Fruit fly (Drosophila melanogaster) whole organism, prepupa: Measurements from ENCODE around the gene RecQ5.

Experiments
- Blimp-1 ChIP-seq: fragments of 200-800 bp; sonication (Bioruptor generic); optimal IDR thresholded peaks from 3 replicates; lab custom pipeline; 2017; ENCODE audit warnings: missing biosample characterization, missing genetic modification characterization, mild to moderate bottlenecking, moderate library complexity, missing genetic modification reagents
- CG10631 ChIP-seq: fragments of 200-800 bp; sonication (Bioruptor generic); optimal IDR thresholded peaks from 2 replicates; lab custom pipeline; 2016; ENCODE audit warnings: missing biosample characterization, missing genetic modification characterization
- CG11294 ChIP-seq: fragments of 200-800 bp; sonication (Bioruptor generic); IDR thresholded peaks from 2 replicates; pipeline ENCODE4 v1.3.6; 2022; ENCODE audit warnings: missing biosample characterization, missing genetic modification characterization
- CG11762 ChIP-seq: fragments of 200-800 bp; sonication (Bioruptor generic); optimal IDR thresholded peaks from 3 replicates; lab custom pipeline; 2016; ENCODE audit warnings: missing biosample characterization, missing genetic modification characterization; ENCODE audit not compliant: insufficient read depth
- CG15336 ChIP-seq: fragments of 200-800 bp; sonication (Bioruptor generic); IDR thresholded peaks from 2 replicates; pipeline ENCODE4 v1.3.6; 2022; ENCODE audit warnings: missing biosample characterization, missing genetic modification characterization
- CG1621 ChIP-seq: fragments of 200-800 bp; sonication (Bioruptor generic); optimal IDR thresholded peaks from 3 replicates; lab custom pipeline; 2018; ENCODE audit warnings: missing biosample characterization, mild to moderate bottlenecking, missing genetic modification characterization
- CG3032 ChIP-seq: fragments of 200-800 bp; optimal IDR thresholded peaks from 2 replicates; lab custom pipeline; 2019; ENCODE audit warnings: missing biosample characterization, mild to moderate bottlenecking, missing genetic modification characterization, moderate library complexity
- CG31627 ChIP-seq: fragments of 200-800 bp; sonication (Bioruptor generic); optimal IDR thresholded peaks from 3 replicates; lab custom pipeline; 2016; ENCODE audit warnings: missing biosample characterization, missing genetic modification characterization
- CG32006 ChIP-seq: fragments of 200-800 bp; sonication (Bioruptor generic); optimal IDR thresholded peaks from 3 replicates; lab custom pipeline; 2017; ENCODE audit warnings: missing biosample characterization, mild to moderate bottlenecking, missing genetic modification characterization
- CG3919 ChIP-seq: fragments of 200-800 bp; sonication (Bioruptor generic); optimal IDR thresholded peaks from 3 replicates; lab custom pipeline; 2016; ENCODE audit warnings: missing biosample characterization, missing genetic modification characterization
- CG4318 ChIP-seq: fragments of 200-800 bp; sonication (Bioruptor generic); optimal IDR thresholded peaks from 3 replicates; lab custom pipeline; 2017; ENCODE audit warnings: missing biosample characterization, mild to moderate bottlenecking, missing genetic modification characterization
- CG6163 ChIP-seq: fragments of 200-800 bp; sonication (Bioruptor generic); IDR thresholded peaks from 3 replicates; pipeline ENCODE4 v1.3.6; 2022; ENCODE audit warnings: missing biosample characterization, missing genetic modification characterization
- CG6276 ChIP-seq: fragments of 200-800 bp; sonication (Bioruptor generic); optimal IDR thresholded peaks from 2 replicates; lab custom pipeline; 2017; ENCODE audit warnings: missing biosample characterization, mild to moderate bottlenecking, missing genetic modification characterization
- CG6808 ChIP-seq: fragments of 200-800 bp; sonication (Bioruptor generic); optimal IDR thresholded peaks from 3 replicates; lab custom pipeline; 2017; ENCODE audit warnings: missing biosample characterization, missing genetic modification characterization, mild to moderate bottlenecking, moderate library complexity, missing genetic modification reagents
- CG6854 ChIP-seq: fragments of 200-800 bp; sonication (Bioruptor generic); optimal IDR thresholded peaks from 2 replicates; lab custom pipeline; 2017; ENCODE audit warnings: missing biosample characterization, mild to moderate bottlenecking, missing genetic modification characterization
- CG8119 ChIP-seq: fragments of 200-800 bp; sonication (Bioruptor generic); IDR thresholded peaks from 3 replicates; pipeline ENCODE4 v1.3.6; 2022; ENCODE audit warnings: missing biosample characterization, missing genetic modification characterization
- CG9139 ChIP-seq: fragments of 200-800 bp; sonication (Bioruptor generic); optimal IDR thresholded peaks from 3 replicates; lab custom pipeline; 2017; ENCODE audit warnings: missing biosample characterization, mild to moderate bottlenecking, missing genetic modification characterization
- Eip75B ChIP-seq: fragments of 200-800 bp; sonication (Bioruptor generic); optimal IDR thresholded peaks from 3 replicates; lab custom pipeline; 2016; ENCODE audit warnings: missing biosample characterization, missing genetic modification characterization
- Eip78C ChIP-seq: fragments of 200-800 bp; sonication (Bioruptor generic); peaks from one replicate; lab custom pipeline; 2016; ENCODE audit warnings: missing biosample characterization, missing genetic modification characterization
- Eip93F ChIP-seq: fragments of 200-800 bp; sonication (Bioruptor generic); optimal IDR thresholded peaks from 2 replicates; lab custom pipeline; 2016; ENCODE audit warnings: missing biosample characterization, mild to moderate bottlenecking, missing genetic modification characterization
- Ets21C ChIP-seq: fragments of 200-800 bp; sonication (Bioruptor generic); optimal IDR thresholded peaks from 3 replicates; lab custom pipeline; 2016; ENCODE audit warnings: missing biosample characterization, missing genetic modification characterization
- Ets96B ChIP-seq: fragments of 200-800 bp; optimal IDR thresholded peaks from 2 replicates; lab custom pipeline; 2019; ENCODE audit warnings: missing biosample characterization, mild to moderate bottlenecking, missing genetic modification characterization, moderate library complexity
- Gug ChIP-seq: fragments of 200-800 bp; sonication (Bioruptor generic); IDR thresholded peaks from 2 replicates; pipeline ENCODE4 v1.3.6; 2022; ENCODE audit warnings: missing biosample characterization, missing genetic modification characterization
- Hr38 ChIP-seq: sonication (Bioruptor generic); optimal IDR thresholded peaks from 2 replicates; lab custom pipeline; 2016; ENCODE audit warnings: missing biosample characterization, missing genetic modification characterization
- Hr39 ChIP-seq: fragments of 200-800 bp; sonication (Bioruptor generic); optimal IDR thresholded peaks from 2 replicates; lab custom pipeline; 2016; ENCODE audit warnings: missing biosample characterization, missing genetic modification characterization
- Hr4 ChIP-seq: fragments of 200-800 bp; sonication (Bioruptor generic); optimal IDR thresholded peaks from 3 replicates; lab custom pipeline; 2016; ENCODE audit warnings: missing biosample characterization, missing genetic modification characterization
- Lpt ChIP-seq: fragments of 200-800 bp; sonication (Bioruptor generic); optimal IDR thresholded peaks from 3 replicates; lab custom pipeline; 2016; ENCODE audit warnings: missing biosample characterization, missing genetic modification characterization
- Met ChIP-seq: fragments of 200-800 bp; sonication (Bioruptor generic); optimal IDR thresholded peaks from 3 replicates; lab custom pipeline; 2016; ENCODE audit warnings: missing biosample characterization, missing genetic modification characterization
- OdsH ChIP-seq: fragments of 200-800 bp; sonication (Bioruptor generic); optimal IDR thresholded peaks from 3 replicates; lab custom pipeline; 2016; ENCODE audit warnings: missing biosample characterization, missing genetic modification characterization
- Sox14 ChIP-seq: fragments of 200-800 bp; sonication (Bioruptor generic); optimal IDR thresholded peaks from 3 replicates; lab custom pipeline; 2016; ENCODE audit warnings: missing biosample characterization, missing genetic modification characterization
- achi ChIP-seq: fragments of 200-800 bp; sonication (Bioruptor generic); optimal IDR thresholded peaks from 3 replicates; lab custom pipeline; 2016; ENCODE audit warnings: missing biosample characterization, missing genetic modification characterization
- acj6 ChIP-seq: fragments of 200-800 bp; sonication (Bioruptor generic); optimal IDR thresholded peaks from 3 replicates; lab custom pipeline; 2016; ENCODE audit warnings: missing biosample characterization, missing genetic modification characterization
- dac ChIP-seq: fragments of 200-800 bp; sonication (Bioruptor generic); optimal IDR thresholded peaks from 2 replicates; lab custom pipeline; 2017; ENCODE audit warnings: missing biosample characterization, mild to moderate bottlenecking, missing genetic modification characterization
- eg ChIP-seq: fragments of 200-800 bp; sonication (Bioruptor generic); IDR thresholded peaks from 3 replicates; pipeline ENCODE4 v1.3.6; 2022; ENCODE audit warnings: missing biosample characterization, missing genetic modification characterization
- esn ChIP-seq: fragments of 200-800 bp; sonication (Bioruptor generic); optimal IDR thresholded peaks from 2 replicates; lab custom pipeline; 2016; ENCODE audit warnings: missing biosample characterization, mild to moderate bottlenecking, missing genetic modification characterization, moderate library complexity
- fd59A ChIP-seq: fragments of 200-800 bp; sonication (Bioruptor generic); optimal IDR thresholded peaks from 2 replicates; lab custom pipeline; 2017; ENCODE audit warnings: missing biosample characterization, mild to moderate bottlenecking, missing genetic modification characterization, missing genetic modification reagents
- fd85E ChIP-seq: fragments of 200-800 bp; sonication (Bioruptor generic); optimal IDR thresholded peaks from 3 replicates; lab custom pipeline; 2016; ENCODE audit warnings: missing biosample characterization, missing genetic modification characterization
- fkh ChIP-seq: fragments of 200-800 bp; sonication (Bioruptor generic); optimal IDR thresholded peaks from 3 replicates; lab custom pipeline; 2017; ENCODE audit warnings: missing biosample characterization, mild to moderate bottlenecking, missing genetic modification characterization, moderate library complexity
- lz ChIP-seq: fragments of 200-800 bp; sonication (Bioruptor generic); optimal IDR thresholded peaks from 3 replicates; lab custom pipeline; 2016; ENCODE audit warnings: missing biosample characterization, missing genetic modification characterization
- pdm3 ChIP-seq: fragments of 200-800 bp; sonication (Bioruptor generic); optimal IDR thresholded peaks from 3 replicates; lab custom pipeline; 2016; ENCODE audit warnings: missing biosample characterization, missing genetic modification characterization
- salr ChIP-seq, 2 experiments: fragments of 200-800 bp; sonication (Bioruptor generic); optimal IDR thresholded peaks; 3 replicates each; lab custom pipeline; 2016 to 2018; ENCODE audit warnings: missing biosample characterization in 2 of 2, missing genetic modification characterization in 2 of 2, mild to moderate bottlenecking in 1 of 2
- spab ChIP-seq: fragments of 200-800 bp; sonication (Bioruptor generic); optimal IDR thresholded peaks from 2 replicates; lab custom pipeline; 2017; ENCODE audit warnings: missing biosample characterization, mild to moderate bottlenecking, missing genetic modification characterization, missing genetic modification reagents
- svp ChIP-seq: fragments of 200-800 bp; sonication (Bioruptor generic); peaks from one replicate; lab custom pipeline; 2016; ENCODE audit warnings: missing biosample characterization, missing genetic modification characterization
- vri ChIP-seq: fragments of 200-800 bp; sonication (Bioruptor generic); optimal IDR thresholded peaks from 3 replicates; lab custom pipeline; 2016; ENCODE audit warnings: missing biosample characterization, mild to moderate bottlenecking, missing genetic modification characterization

RecQ5 gene

dm6 chr3L:14652554-14652953 is 20.7 kb upstream of the RecQ5 start (continued):
- TF ChIP-seq CG15336 (GFP tag; lab: Robert Waterston, UW) (peak; percentile 93), CG4318 (GFP tag; lab: Kevin White, UChicago) (peak; percentile 80), fd85E (peak; percentile 41), CG3032 (tag; lab: Kevin White, UChicago) (peak; percentile 96), CG6808 (GFP tag; lab: Kevin White, UChicago) (peak; percentile 96), spab (peak; percentile 95), CG1621 (peak; percentile 92), CG6276 (peak; percentile 86), lz (GFP tag; lab: Kevin White, UChicago) (peak; percentile 82), dac (GFP tag; lab: Kevin White, UChicago) (peak; percentile 36), CG8119 (GFP tag; lab: Robert Waterston, UW) (peak; percentile 93), CG3919 (GFP tag; lab: Kevin White, UChicago) (peak; percentile 94), Eip93F (peak; percentile 7), Eip78C (GFP tag; lab: Kevin White, UChicago) (peak; percentile 98), CG6854 (GFP tag; lab: Kevin White, UChicago) (peak; percentile 74), svp (GFP tag; lab: Kevin White, UChicago) (peak; percentile 89), acj6 (GFP tag; lab: Kevin White, UChicago) (peak; percentile 92), Blimp-1 (GFP tag; lab: Kevin White, UChicago) (peak; percentile 9), Lpt (peak; percentile 93), vri (GFP tag; lab: Kevin White, UChicago) (peak; percentile 73), CG11762 (GFP tag; lab: Kevin White, UChicago) (peak; percentile 86), CG11294 (peak; percentile 54), CG6163 (peak; percentile 97), CG9139 (GFP tag; lab: Kevin White, UChicago) (peak; percentile 93), Hr38 (no peak)

dm6 chr3L:14650348-14650747 is 18.5 kb upstream of the RecQ5 start:
- TF ChIP-seq Hr39 (GFP tag; lab: Kevin White, UChicago): no peak
- peak; percentile 33 for TF ChIP-seq Eip78C (GFP tag; lab: Kevin White, UChicago)
- TF ChIP-seq vri (GFP tag; lab: Kevin White, UChicago): peak; percentile 77
- no peak for TF ChIP-seq fkh (GFP tag; lab: Kevin White, UChicago)
- no peak for TF ChIP-seq fd59A (GFP tag; lab: Kevin White, UChicago)

dm6 chr3L:14648922-14649321 is 17.0 kb upstream of the RecQ5 start:
- 0 out of 3 replicates have a peak, but pooled peaks have one; percentile 19 for TF ChIP-seq CG8119 (GFP tag; lab: Robert Waterston, UW)
- peak; percentile 7 for TF ChIP-seq Sox14 (GFP tag; lab: Kevin White, UChicago)
- TF ChIP-seq salr (GFP tag; optimal IDR thresholded peaks at IDR 0.05; lab: Kevin White, UChicago): no peak
- peak; percentile 3 for TF ChIP-seq fd59A (GFP tag; lab: Kevin White, UChicago)
- peak; percentile 67 for TF ChIP-seq Eip78C (GFP tag; lab: Kevin White, UChicago)
- TF ChIP-seq CG3919 (GFP tag; lab: Kevin White, UChicago): no peak
- no peak for TF ChIP-seq CG6163
- no peak for TF ChIP-seq eg (GFP tag; lab: Robert Waterston, UW)
- TF ChIP-seq Eip75B (GFP tag; lab: Kevin White, UChicago): peak; percentile 13
- TF ChIP-seq CG4318 (GFP tag; lab: Kevin White, UChicago): peak; percentile 10
- peak; percentile 14 for TF ChIP-seq CG31627 (GFP tag; lab: Kevin White, UChicago)
- TF ChIP-seq CG3032 (tag; lab: Kevin White, UChicago): no peak
- peak; percentile 8 for TF ChIP-seq CG6808 (GFP tag; lab: Kevin White, UChicago)
- no peak for TF ChIP-seq CG6276
- TF ChIP-seq CG32006 (GFP tag; lab: Kevin White, UChicago): peak; percentile 16
- TF ChIP-seq OdsH (GFP tag; lab: Kevin White, UChicago): peak; percentile 19
- TF ChIP-seq CG9139 (GFP tag; lab: Kevin White, UChicago): no peak
- no peak for TF ChIP-seq Hr38
- no peak for TF ChIP-seq dac (GFP tag; lab: Kevin White, UChicago)
- peak; percentile 5 for TF ChIP-seq pdm3 (GFP tag; lab: Kevin White, UChicago)
- TF ChIP-seq achi: peak; percentile 30
- peak; percentile 15 for TF ChIP-seq esn (GFP tag; lab: Kevin White, UChicago)
- TF ChIP-seq Met: peak; percentile 14
- TF ChIP-seq Hr4 (GFP tag; lab: Kevin White, UChicago): peak; percentile 28
- TF ChIP-seq Ets21C (GFP tag; lab: Kevin White, UChicago): no peak
- TF ChIP-seq acj6 (GFP tag; lab: Kevin White, UChicago): peak; percentile 20
- TF ChIP-seq CG10631 (GFP tag; lab: Kevin White, UChicago): peak; percentile 5
- TF ChIP-seq Ets96B (tag; lab: Kevin White, UChicago): peak; percentile 27
- TF ChIP-seq Gug (GFP tag; lab: Robert Waterston, UW): 0 out of 2 replicates have a peak, but pooled peaks have one; percentile 29
